Worm (Caenorhabditis elegans) whole organism, young adult: ENCODE measurements around the gene srbc-25.

Experiments used
- F57C9.4 ChIP-seq: sonication (generic microtip); optimal IDR thresholded peaks from 2 replicates; lab custom pipeline; 2017; ENCODE audit warnings: mild to moderate bottlenecking, missing genetic modification characterization, missing compliant biosample characterization
- ama-1 ChIP-seq, 3 experiments: fragments of 150-350 bp in 1 of 3; sonication (generic microtip) in 2 of 3; optimal IDR thresholded peaks; 2 replicates each; lab custom pipeline; 2014 to 2018; ENCODE audit warnings: missing biosample characterization in 2 of 3, missing genetic modification characterization in 2 of 3, missing genetic modification reagents in 2 of 3
- hmg-20 ChIP-seq: fragments of 200-800 bp; sonication (Bioruptor generic); IDR thresholded peaks from 2 replicates; pipeline ENCODE4 v1.3.6; 2022; ENCODE audit warnings: missing genetic modification reagents, missing genetic modification characterization, missing compliant biosample characterization
- let-526 ChIP-seq: fragments of 200-800 bp; sonication (Bioruptor generic); IDR thresholded peaks from 2 replicates; pipeline ENCODE4 v1.3.6; 2022; ENCODE audit warnings: missing genetic modification reagents, missing genetic modification characterization, missing compliant biosample characterization
- nfya-1 ChIP-seq: sonication (generic microtip); optimal IDR thresholded peaks from 2 replicates; lab custom pipeline; 2017; ENCODE audit warnings: antibody characterized with exemption, missing compliant biosample characterization, missing genetic modification characterization, borderline replicate concordance; ENCODE audit not compliant: insufficient read depth
- rcor-1 ChIP-seq: fragments of 200-800 bp; sonication (Bioruptor generic); IDR thresholded peaks from 2 replicates; pipeline ENCODE4 v1.3.6; 2022; ENCODE audit warnings: missing genetic modification reagents, missing genetic modification characterization, missing compliant biosample characterization
- rec-8 ChIP-seq, 2 experiments: sonication (generic microtip); optimal IDR thresholded peaks; 2 replicates each; lab custom pipeline; 2016; ENCODE audit warnings: mild to moderate bottlenecking in 2 of 2, missing genetic modification characterization in 2 of 2, missing genetic modification reagents in 2 of 2, missing genotype in 2 of 2, missing biosample characterization in 1 of 2, missing compliant biosample characterization in 1 of 2, moderate library complexity in 1 of 2
- unc-62 ChIP-seq: fragments of 150-350 bp; optimal IDR thresholded peaks from 2 replicates; lab custom pipeline; 2014; ENCODE audit warnings: missing biosample characterization, missing genetic modification reagents, missing genetic modification characterization

DNA sequence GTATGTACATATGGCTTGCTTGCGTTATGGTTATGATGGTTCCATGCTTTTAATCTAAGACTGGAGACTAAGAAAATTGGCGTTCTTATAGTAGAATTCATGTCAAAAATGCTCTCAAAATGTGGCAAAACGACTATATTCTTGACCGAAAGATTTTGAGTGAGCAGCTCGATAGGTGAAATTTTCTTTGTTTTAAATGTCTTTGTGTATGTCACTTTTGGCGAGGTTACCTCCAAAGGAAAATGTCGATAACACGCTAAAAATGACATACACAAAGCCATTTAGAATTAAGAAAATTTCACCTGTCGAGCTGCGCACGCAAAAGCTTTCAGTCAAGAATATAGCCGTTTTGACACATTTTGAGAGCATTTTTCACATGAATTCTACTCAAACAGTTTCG lies 6.4 kb upstream of the srbc-25 start, which contains the start of gene srz-66:
- TF ChIP-seq rcor-1 (GFP tag; lab: Robert Waterston, UW) (no peak), rec-8 (tag; optimal IDR thresholded peaks at IDR 0.05; lab: Kevin White, UChicago) (no peak), unc-62 (GFP tag; lab: Kevin White, UChicago) (no peak), hmg-20 (GFP tag; lab: Robert Waterston, UW) (no peak), ama-1 (optimal IDR thresholded peaks at IDR 0.05; lab: Kevin White, UChicago) (no peak), ama-1 (GFP tag; optimal IDR thresholded peaks at IDR 0.05; lab: Kevin White, UChicago) (no peak), F57C9.4 (tag; lab: Kevin White, UChicago) (no peak), let-526 (GFP tag; lab: Robert Waterston, UW) (no peak), nfya-1 (tag; lab: Kevin White, UChicago) (no peak)
